Worm (Caenorhabditis elegans) whole organism, mixed stage, embryonic: Measurements from ENCODE around the gene fbxb-52.

ENCODE experiments used
- ces-1 ChIP-seq: fragments of 150-350 bp; optimal IDR thresholded peaks from 2 replicates; lab custom pipeline; 2014; ENCODE audit warnings: missing biosample characterization, missing genetic modification reagents, missing genetic modification characterization
- elt-1 ChIP-seq: sonication (generic microtip); optimal IDR thresholded peaks from 2 replicates; lab custom pipeline; 2017; ENCODE audit warnings: missing genetic modification characterization, mild to moderate bottlenecking, missing compliant biosample characterization, antibody characterized with exemption, moderate library complexity, borderline replicate concordance; ENCODE audit not compliant: insufficient read depth
- elt-3 ChIP-seq: fragments of 150-350 bp; optimal IDR thresholded peaks from 2 replicates; lab custom pipeline; 2014; ENCODE audit warnings: missing biosample characterization, missing genetic modification characterization
- mab-5 ChIP-seq: fragments of 150-350 bp; optimal IDR thresholded peaks from 2 replicates; lab custom pipeline; 2014; ENCODE audit warnings: missing biosample characterization, missing genetic modification characterization
- nhr-12 ChIP-seq: fragments of 150-350 bp; optimal IDR thresholded peaks from 2 replicates; lab custom pipeline; 2014; ENCODE audit warnings: missing biosample characterization, missing genetic modification characterization
- nhr-237 ChIP-seq: fragments of 150-350 bp; optimal IDR thresholded peaks from 2 replicates; lab custom pipeline; 2014; ENCODE audit warnings: missing biosample characterization, missing genetic modification characterization
- sptf-1 ChIP-seq: sonication (generic microtip); optimal IDR thresholded peaks from 2 replicates; lab custom pipeline; 2017; ENCODE audit warnings: mild to moderate bottlenecking, missing genetic modification characterization, moderate library complexity, missing compliant biosample characterization
- unc-39 ChIP-seq: fragments of 150-350 bp; optimal IDR thresholded peaks from 2 replicates; lab custom pipeline; 2014; ENCODE audit warnings: missing biosample characterization, missing genetic modification characterization
- unc-62 ChIP-seq: fragments of 150-350 bp; optimal IDR thresholded peaks from 2 replicates; lab custom pipeline; 2014; ENCODE audit warnings: missing biosample characterization, missing genetic modification reagents, missing genetic modification characterization

ce11 chrII:1576030-1576429 lies 25.6 kb upstream of the fbxb-52 start, which contains the start of gene K05F6.10:
- TF ChIP-seq nhr-12, result no peak
- TF ChIP-seq nhr-237 (tag; lab: Kevin White, UChicago), result no peak
- no peak for TF ChIP-seq elt-3 (tag; lab: Kevin White, UChicago)
- no peak for TF ChIP-seq sptf-1
- no peak for TF ChIP-seq mab-5 (tag; lab: Kevin White, UChicago)
- no peak for TF ChIP-seq unc-62 (GFP tag; lab: Kevin White, UChicago)
- TF ChIP-seq elt-1, result no peak
- no peak for TF ChIP-seq ces-1
- no peak for TF ChIP-seq unc-39 (tag; lab: Kevin White, UChicago)
